Worm (Caenorhabditis elegans) whole organism, mixed stage, embryonic: ENCODE data around the gene F26F4.8.

Experiments used
- M03D4.4 ChIP-seq: sonication (generic microtip); optimal IDR thresholded peaks from 2 replicates; lab custom pipeline; 2017; ENCODE audit warnings: mild to moderate bottlenecking, missing genetic modification characterization, missing compliant biosample characterization
- bed-3 ChIP-seq: fragments of 200-800 bp; sonication (Bioruptor generic); optimal IDR thresholded peaks from 3 replicates; lab custom pipeline; 2018; ENCODE audit warnings: mild to moderate bottlenecking, missing genetic modification characterization, moderate library complexity, missing compliant biosample characterization
- blmp-1 ChIP-seq: fragments of 150-350 bp; optimal IDR thresholded peaks from 2 replicates; lab custom pipeline; 2014; ENCODE audit warnings: missing biosample characterization, missing genetic modification characterization
- ceh-39 ChIP-seq: fragments of 150-350 bp; optimal IDR thresholded peaks from 2 replicates; lab custom pipeline; 2014; ENCODE audit warnings: missing biosample characterization, missing genetic modification characterization
- ceh-43 ChIP-seq: fragments of 200-800 bp; sonication (Bioruptor generic); optimal IDR thresholded peaks from 2 replicates; lab custom pipeline; 2018; ENCODE audit warnings: mild to moderate bottlenecking, missing genetic modification characterization, moderate library complexity, missing compliant biosample characterization
- ceh-83 ChIP-seq: fragments of 200-800 bp; sonication (Bioruptor generic); optimal IDR thresholded peaks from 2 replicates; lab custom pipeline; 2018; ENCODE audit warnings: mild to moderate bottlenecking, missing genetic modification characterization, missing compliant biosample characterization
- ces-1 ChIP-seq: fragments of 150-350 bp; optimal IDR thresholded peaks from 2 replicates; lab custom pipeline; 2014; ENCODE audit warnings: missing biosample characterization, missing genetic modification reagents, missing genetic modification characterization
- cnd-1 ChIP-seq: fragments of 200-800 bp; sonication (Bioruptor generic); optimal IDR thresholded peaks from 2 replicates; lab custom pipeline; 2018; ENCODE audit warnings: mild to moderate bottlenecking, missing genetic modification characterization, missing compliant biosample characterization
- drap-1 ChIP-seq: fragments of 200-800 bp; sonication (Bioruptor generic); optimal IDR thresholded peaks from 3 replicates; lab custom pipeline; 2018; ENCODE audit warnings: mild to moderate bottlenecking, missing genetic modification characterization, missing compliant biosample characterization
- elt-1 ChIP-seq: sonication (generic microtip); optimal IDR thresholded peaks from 2 replicates; lab custom pipeline; 2017; ENCODE audit warnings: missing genetic modification characterization, mild to moderate bottlenecking, missing compliant biosample characterization, antibody characterized with exemption, moderate library complexity, borderline replicate concordance; ENCODE audit not compliant: insufficient read depth
- elt-3 ChIP-seq: fragments of 150-350 bp; optimal IDR thresholded peaks from 2 replicates; lab custom pipeline; 2014; ENCODE audit warnings: missing biosample characterization, missing genetic modification characterization
- flh-1 ChIP-seq: fragments of 200-800 bp; sonication (Bioruptor generic); optimal IDR thresholded peaks from 2 replicates; lab custom pipeline; 2018; ENCODE audit warnings: mild to moderate bottlenecking, missing genetic modification characterization, moderate library complexity, missing compliant biosample characterization
- ham-2 ChIP-seq: fragments of 200-800 bp; sonication (Bioruptor generic); optimal IDR thresholded peaks from 2 replicates; lab custom pipeline; 2018; ENCODE audit warnings: mild to moderate bottlenecking, missing genetic modification characterization, missing compliant biosample characterization
- hlh-1 ChIP-seq: fragments of 150-350 bp; optimal IDR thresholded peaks from 2 replicates; lab custom pipeline; 2014; ENCODE audit warnings: missing biosample characterization, missing genetic modification reagents, missing genetic modification characterization
- lin-13 ChIP-seq: fragments of 150-350 bp; optimal IDR thresholded peaks from 2 replicates; lab custom pipeline; 2014; ENCODE audit warnings: missing biosample characterization, missing genetic modification characterization
- lin-32 ChIP-seq: fragments of 200-800 bp; sonication (Bioruptor generic); optimal IDR thresholded peaks from 2 replicates; lab custom pipeline; 2018; ENCODE audit warnings: mild to moderate bottlenecking, missing genetic modification characterization, missing compliant biosample characterization
- lsy-2 ChIP-seq: fragments of 150-350 bp; optimal IDR thresholded peaks from 2 replicates; lab custom pipeline; 2014; ENCODE audit warnings: missing biosample characterization, missing genetic modification characterization
- mab-5 ChIP-seq: fragments of 150-350 bp; optimal IDR thresholded peaks from 2 replicates; lab custom pipeline; 2014; ENCODE audit warnings: missing biosample characterization, missing genetic modification characterization
- mep-1 ChIP-seq: fragments of 150-350 bp; optimal IDR thresholded peaks from 2 replicates; lab custom pipeline; 2017; ENCODE audit warnings: missing biosample characterization, missing genetic modification reagents, missing genetic modification characterization, inconsistent platforms
- mls-2 ChIP-seq: sonication (generic microtip); optimal IDR thresholded peaks from 2 replicates; lab custom pipeline; 2016; ENCODE audit warnings: mild to moderate bottlenecking, missing genetic modification characterization, moderate library complexity, missing compliant biosample characterization
- nhr-12 ChIP-seq: fragments of 150-350 bp; optimal IDR thresholded peaks from 2 replicates; lab custom pipeline; 2014; ENCODE audit warnings: missing biosample characterization, missing genetic modification characterization
- nhr-2 ChIP-seq: fragments of 150-350 bp; optimal IDR thresholded peaks from 2 replicates; lab custom pipeline; 2014; ENCODE audit warnings: missing biosample characterization, missing genetic modification characterization
- nhr-237 ChIP-seq: fragments of 150-350 bp; optimal IDR thresholded peaks from 2 replicates; lab custom pipeline; 2014; ENCODE audit warnings: missing biosample characterization, missing genetic modification characterization
- nhr-28 ChIP-seq: fragments of 150-350 bp; optimal IDR thresholded peaks from 2 replicates; lab custom pipeline; 2014; ENCODE audit warnings: missing biosample characterization, missing genetic modification characterization
- nhr-76 ChIP-seq: sonication (generic microtip); optimal IDR thresholded peaks from 2 replicates; lab custom pipeline; 2017; ENCODE audit warnings: missing biosample characterization, missing genetic modification characterization
- pha-4 ChIP-seq: fragments of 150-350 bp; optimal IDR thresholded peaks from 2 replicates; lab custom pipeline; 2018; ENCODE audit warnings: missing biosample characterization, missing genetic modification reagents, missing genetic modification characterization
- sem-2 ChIP-seq: fragments of 200-800 bp; sonication (Bioruptor generic); optimal IDR thresholded peaks from 2 replicates; lab custom pipeline; 2018; ENCODE audit warnings: mild to moderate bottlenecking, missing genetic modification characterization, missing compliant biosample characterization
- snpc-4 ChIP-seq: fragments of 150-350 bp; optimal IDR thresholded peaks from 2 replicates; lab custom pipeline; 2014; ENCODE audit warnings: missing biosample characterization, missing genetic modification characterization
- sptf-1 ChIP-seq: sonication (generic microtip); optimal IDR thresholded peaks from 2 replicates; lab custom pipeline; 2017; ENCODE audit warnings: mild to moderate bottlenecking, missing genetic modification characterization, moderate library complexity, missing compliant biosample characterization
- tbx-8 ChIP-seq: fragments of 200-800 bp; sonication (Bioruptor generic); optimal IDR thresholded peaks from 2 replicates; lab custom pipeline; 2018; ENCODE audit warnings: mild to moderate bottlenecking, missing genetic modification characterization, moderate library complexity, missing compliant biosample characterization
- unc-120 ChIP-seq: sonication (generic microtip); optimal IDR thresholded peaks from 2 replicates; lab custom pipeline; 2017; ENCODE audit warnings: missing genetic modification characterization, missing compliant biosample characterization; ENCODE audit not compliant: poor library complexity, severe bottlenecking
- unc-39 ChIP-seq: fragments of 150-350 bp; optimal IDR thresholded peaks from 2 replicates; lab custom pipeline; 2014; ENCODE audit warnings: missing biosample characterization, missing genetic modification characterization
- unc-62 ChIP-seq: fragments of 150-350 bp; optimal IDR thresholded peaks from 2 replicates; lab custom pipeline; 2014; ENCODE audit warnings: missing biosample characterization, missing genetic modification reagents, missing genetic modification characterization
- zip-8 ChIP-seq: fragments of 150-350 bp; optimal IDR thresholded peaks from 2 replicates; lab custom pipeline; 2014; ENCODE audit warnings: missing biosample characterization, missing genetic modification characterization
- ztf-11 ChIP-seq: fragments of 150-350 bp; optimal IDR thresholded peaks from 2 replicates; lab custom pipeline; 2014; ENCODE audit warnings: missing biosample characterization, missing genetic modification characterization

The F26F4.8 gene

ce11 chrIII:4899728-4900127, 5.5 kb downstream of the F26F4.8 start:
- TF ChIP-seq ceh-83 (no peak), lin-32 (peak; percentile 30), drap-1 (GFP tag; lab: Kevin White, UChicago) (peak; percentile 84), unc-120 (tag; lab: Kevin White, UChicago) (peak; percentile 89), mls-2 (peak; percentile 83), ztf-11 (tag; lab: Kevin White, UChicago) (peak; percentile 91), tbx-8 (GFP tag; lab: Kevin White, UChicago) (peak; percentile 41), blmp-1 (tag; lab: Kevin White, UChicago) (peak; percentile 89), unc-39 (tag; lab: Kevin White, UChicago) (peak; percentile 47), ces-1 (peak; percentile 84), nhr-12 (tag; lab: Kevin White, UChicago) (peak; percentile 72), snpc-4 (no peak), elt-1 (tag; lab: Kevin White, UChicago) (no peak), cnd-1 (tag; lab: Kevin White, UChicago) (peak; percentile 86), nhr-2 (tag; lab: Kevin White, UChicago) (peak; percentile 50), bed-3 (GFP tag; lab: Kevin White, UChicago) (no peak), ceh-43 (GFP tag; lab: Kevin White, UChicago) (peak; percentile 52), nhr-28 (tag; lab: Kevin White, UChicago) (no peak), lin-13 (peak; percentile 91), mep-1 (tag; lab: Kevin White, UChicago) (peak; percentile 96), sem-2 (GFP tag; lab: Kevin White, UChicago) (no peak), flh-1 (GFP tag; lab: Kevin White, UChicago) (no peak), unc-62 (GFP tag; lab: Kevin White, UChicago) (peak; percentile 95), ceh-39 (tag; lab: Kevin White, UChicago) (peak; percentile 85), nhr-237 (peak; percentile 97), mab-5 (tag; lab: Kevin White, UChicago) (peak; percentile 61), sptf-1 (peak; percentile 88), pha-4 (peak; percentile 98), lsy-2 (tag; lab: Kevin White, UChicago) (peak; percentile 88), ham-2 (GFP tag; lab: Kevin White, UChicago) (peak; percentile 92), elt-3 (tag; lab: Kevin White, UChicago) (peak; percentile 69), zip-8 (tag; lab: Kevin White, UChicago) (peak; percentile 42), hlh-1 (peak; percentile 84), M03D4.4 (peak; percentile 86), nhr-76 (tag; lab: Kevin White, UChicago) (peak; percentile 29)

ce11 chrIII:4899035-4899578, 6.2 kb downstream of the F26F4.8 start, which contains the start of gene nhl-2:
Gene nhl-2 (minus strand): TSS chrIII:4899085.
- no peak for TF ChIP-seq mls-2
- no peak for TF ChIP-seq unc-62 (GFP tag; lab: Kevin White, UChicago)
- TF ChIP-seq, all 35 proteins: peak for 0

- TF ChIP-seq sem-2 (GFP tag; lab: Kevin White, UChicago) (no peak), bed-3 (GFP tag; lab: Kevin White, UChicago) (no peak), unc-39 (tag; lab: Kevin White, UChicago) (no peak), pha-4 (no peak), hlh-1 (no peak), flh-1 (GFP tag; lab: Kevin White, UChicago) (no peak), nhr-237 (no peak), M03D4.4 (no peak), ceh-83 (no peak), unc-62 (GFP tag; lab: Kevin White, UChicago) (no peak), nhr-2 (tag; lab: Kevin White, UChicago) (no peak), ceh-43 (GFP tag; lab: Kevin White, UChicago) (no peak), mab-5 (tag; lab: Kevin White, UChicago) (no peak), nhr-12 (tag; lab: Kevin White, UChicago) (no peak), ztf-11 (tag; lab: Kevin White, UChicago) (no peak), cnd-1 (tag; lab: Kevin White, UChicago) (no peak), snpc-4 (no peak), blmp-1 (tag; lab: Kevin White, UChicago) (no peak)
These were observed 10.0 kb downstream of the F26F4.8 start for ce11 chrIII:4895313-4895712.
